Fruit fly (Drosophila melanogaster) whole organism, prepupa: ENCODE data around the gene iPLA2-VIA.

Experiments
- Blimp-1 ChIP-seq: fragments of 200-800 bp; sonication (Bioruptor generic); optimal IDR thresholded peaks from 3 replicates; lab custom pipeline; 2017; ENCODE audit warnings: missing biosample characterization, missing genetic modification characterization, mild to moderate bottlenecking, moderate library complexity, missing genetic modification reagents
- CG11294 ChIP-seq: fragments of 200-800 bp; sonication (Bioruptor generic); IDR thresholded peaks from 2 replicates; pipeline ENCODE4 v1.3.6; 2022; ENCODE audit warnings: missing biosample characterization, missing genetic modification characterization
- CG11902 ChIP-seq: fragments of 200-800 bp; sonication (Bioruptor generic); optimal IDR thresholded peaks from 3 replicates; lab custom pipeline; 2016; ENCODE audit warnings: missing biosample characterization, missing genetic modification characterization
- CG15336 ChIP-seq: fragments of 200-800 bp; sonication (Bioruptor generic); IDR thresholded peaks from 2 replicates; pipeline ENCODE4 v1.3.6; 2022; ENCODE audit warnings: missing biosample characterization, missing genetic modification characterization
- CG1621 ChIP-seq: fragments of 200-800 bp; sonication (Bioruptor generic); optimal IDR thresholded peaks from 3 replicates; lab custom pipeline; 2018; ENCODE audit warnings: missing biosample characterization, mild to moderate bottlenecking, missing genetic modification characterization
- CG16779 ChIP-seq: fragments of 200-800 bp; sonication (Bioruptor generic); optimal IDR thresholded peaks from 3 replicates; lab custom pipeline; 2017; ENCODE audit warnings: missing biosample characterization, mild to moderate bottlenecking, missing genetic modification characterization
- CG32006 ChIP-seq: fragments of 200-800 bp; sonication (Bioruptor generic); optimal IDR thresholded peaks from 3 replicates; lab custom pipeline; 2017; ENCODE audit warnings: missing biosample characterization, mild to moderate bottlenecking, missing genetic modification characterization
- CG3919 ChIP-seq: fragments of 200-800 bp; sonication (Bioruptor generic); optimal IDR thresholded peaks from 3 replicates; lab custom pipeline; 2016; ENCODE audit warnings: missing biosample characterization, missing genetic modification characterization
- CG4318 ChIP-seq: fragments of 200-800 bp; sonication (Bioruptor generic); optimal IDR thresholded peaks from 3 replicates; lab custom pipeline; 2017; ENCODE audit warnings: missing biosample characterization, mild to moderate bottlenecking, missing genetic modification characterization
- CG6163 ChIP-seq: fragments of 200-800 bp; sonication (Bioruptor generic); IDR thresholded peaks from 3 replicates; pipeline ENCODE4 v1.3.6; 2022; ENCODE audit warnings: missing biosample characterization, missing genetic modification characterization
- CG6276 ChIP-seq: fragments of 200-800 bp; sonication (Bioruptor generic); optimal IDR thresholded peaks from 2 replicates; lab custom pipeline; 2017; ENCODE audit warnings: missing biosample characterization, mild to moderate bottlenecking, missing genetic modification characterization
- CG8119 ChIP-seq: fragments of 200-800 bp; sonication (Bioruptor generic); IDR thresholded peaks from 3 replicates; pipeline ENCODE4 v1.3.6; 2022; ENCODE audit warnings: missing biosample characterization, missing genetic modification characterization
- CG8319 ChIP-seq: fragments of 200-800 bp; sonication (Bioruptor generic); optimal IDR thresholded peaks from 3 replicates; lab custom pipeline; 2016; ENCODE audit warnings: missing biosample characterization, missing genetic modification characterization
- Eip75B ChIP-seq: fragments of 200-800 bp; sonication (Bioruptor generic); optimal IDR thresholded peaks from 3 replicates; lab custom pipeline; 2016; ENCODE audit warnings: missing biosample characterization, missing genetic modification characterization
- Eip93F ChIP-seq: fragments of 200-800 bp; sonication (Bioruptor generic); optimal IDR thresholded peaks from 2 replicates; lab custom pipeline; 2016; ENCODE audit warnings: missing biosample characterization, mild to moderate bottlenecking, missing genetic modification characterization
- Ets21C ChIP-seq: fragments of 200-800 bp; sonication (Bioruptor generic); optimal IDR thresholded peaks from 3 replicates; lab custom pipeline; 2016; ENCODE audit warnings: missing biosample characterization, missing genetic modification characterization
- Hr38 ChIP-seq: sonication (Bioruptor generic); optimal IDR thresholded peaks from 2 replicates; lab custom pipeline; 2016; ENCODE audit warnings: missing biosample characterization, missing genetic modification characterization
- Hr39 ChIP-seq: fragments of 200-800 bp; sonication (Bioruptor generic); optimal IDR thresholded peaks from 2 replicates; lab custom pipeline; 2016; ENCODE audit warnings: missing biosample characterization, missing genetic modification characterization
- Lpt ChIP-seq: fragments of 200-800 bp; sonication (Bioruptor generic); optimal IDR thresholded peaks from 3 replicates; lab custom pipeline; 2016; ENCODE audit warnings: missing biosample characterization, missing genetic modification characterization
- Smox ChIP-seq: fragments of 200-800 bp; sonication (Bioruptor generic); optimal IDR thresholded peaks from 3 replicates; lab custom pipeline; 2016; ENCODE audit warnings: missing biosample characterization, missing genetic modification characterization
- Sox14 ChIP-seq: fragments of 200-800 bp; sonication (Bioruptor generic); optimal IDR thresholded peaks from 3 replicates; lab custom pipeline; 2016; ENCODE audit warnings: missing biosample characterization, missing genetic modification characterization
- achi ChIP-seq: fragments of 200-800 bp; sonication (Bioruptor generic); optimal IDR thresholded peaks from 3 replicates; lab custom pipeline; 2016; ENCODE audit warnings: missing biosample characterization, missing genetic modification characterization
- acj6 ChIP-seq: fragments of 200-800 bp; sonication (Bioruptor generic); optimal IDR thresholded peaks from 3 replicates; lab custom pipeline; 2016; ENCODE audit warnings: missing biosample characterization, missing genetic modification characterization
- cyc ChIP-seq: fragments of 200-800 bp; sonication (Bioruptor generic); optimal IDR thresholded peaks from 3 replicates; lab custom pipeline; 2016; ENCODE audit warnings: missing biosample characterization, missing genetic modification characterization
- dac ChIP-seq: fragments of 200-800 bp; sonication (Bioruptor generic); optimal IDR thresholded peaks from 2 replicates; lab custom pipeline; 2017; ENCODE audit warnings: missing biosample characterization, mild to moderate bottlenecking, missing genetic modification characterization
- dsx ChIP-seq: fragments of 200-800 bp; optimal IDR thresholded peaks from 3 replicates; lab custom pipeline; 2019; ENCODE audit warnings: missing biosample characterization, mild to moderate bottlenecking, missing genetic modification characterization, moderate library complexity; ENCODE audit not compliant: poor library complexity, severe bottlenecking
- eg ChIP-seq: fragments of 200-800 bp; sonication (Bioruptor generic); IDR thresholded peaks from 3 replicates; pipeline ENCODE4 v1.3.6; 2022; ENCODE audit warnings: missing biosample characterization, missing genetic modification characterization
- esn ChIP-seq: fragments of 200-800 bp; sonication (Bioruptor generic); optimal IDR thresholded peaks from 2 replicates; lab custom pipeline; 2016; ENCODE audit warnings: missing biosample characterization, mild to moderate bottlenecking, missing genetic modification characterization, moderate library complexity
- fd59A ChIP-seq: fragments of 200-800 bp; sonication (Bioruptor generic); optimal IDR thresholded peaks from 2 replicates; lab custom pipeline; 2017; ENCODE audit warnings: missing biosample characterization, mild to moderate bottlenecking, missing genetic modification characterization, missing genetic modification reagents
- fd85E ChIP-seq: fragments of 200-800 bp; sonication (Bioruptor generic); optimal IDR thresholded peaks from 3 replicates; lab custom pipeline; 2016; ENCODE audit warnings: missing biosample characterization, missing genetic modification characterization
- fkh ChIP-seq: fragments of 200-800 bp; sonication (Bioruptor generic); optimal IDR thresholded peaks from 3 replicates; lab custom pipeline; 2017; ENCODE audit warnings: missing biosample characterization, mild to moderate bottlenecking, missing genetic modification characterization, moderate library complexity
- lz ChIP-seq: fragments of 200-800 bp; sonication (Bioruptor generic); optimal IDR thresholded peaks from 3 replicates; lab custom pipeline; 2016; ENCODE audit warnings: missing biosample characterization, missing genetic modification characterization
- salr ChIP-seq, 2 experiments: fragments of 200-800 bp; sonication (Bioruptor generic); optimal IDR thresholded peaks; 3 replicates each; lab custom pipeline; 2016 to 2018; ENCODE audit warnings: missing biosample characterization in 2 of 2, missing genetic modification characterization in 2 of 2, mild to moderate bottlenecking in 1 of 2
- ss ChIP-seq, 2 experiments: fragments of 200-800 bp; sonication (Bioruptor generic); optimal IDR thresholded peaks; 2 replicates in 1 of 2; 3 replicates in 1 of 2; lab custom pipeline; 2017 to 2018; ENCODE audit warnings: mild to moderate bottlenecking in 2 of 2, missing biosample characterization in 2 of 2, missing genetic modification characterization in 2 of 2, moderate library complexity in 1 of 2

The iPLA2-VIA gene

dm6 chr3L:9814621-9815020, 49.5 kb downstream of the iPLA2-VIA start:
- TF ChIP-seq CG16779 (tag; lab: Kevin White, UChicago): no peak
- TF ChIP-seq Hr39 (GFP tag; lab: Kevin White, UChicago): no peak
- no peak for TF ChIP-seq lz (GFP tag; lab: Kevin White, UChicago)
- TF ChIP-seq eg (GFP tag; lab: Robert Waterston, UW): peak; percentile 84
- no peak for TF ChIP-seq CG32006 (GFP tag; lab: Kevin White, UChicago)
- TF ChIP-seq CG4318 (GFP tag; lab: Kevin White, UChicago): no peak
- no peak for TF ChIP-seq Sox14 (GFP tag; lab: Kevin White, UChicago)
- TF ChIP-seq CG11902: no peak
- no peak for TF ChIP-seq achi (GFP tag; lab: Kevin White, UChicago)
- TF ChIP-seq CG6163 (GFP tag; lab: Robert Waterston, UW): 0 out of 3 replicates have a peak, but pooled peaks have one; percentile 26
- TF ChIP-seq CG8319 (GFP tag; lab: Kevin White, UChicago): no peak
- TF ChIP-seq esn: no peak
- no peak for TF ChIP-seq CG1621 (tag; lab: Kevin White, UChicago)
- TF ChIP-seq fd85E: no peak
- TF ChIP-seq Eip93F (GFP tag; lab: Kevin White, UChicago): no peak
- peak; percentile 52; the same call in 1 of the 2 replicates for TF ChIP-seq CG15336 (GFP tag; lab: Robert Waterston, UW)
- no peak for TF ChIP-seq fd59A
- no peak for TF ChIP-seq fkh (GFP tag; lab: Kevin White, UChicago)
- TF ChIP-seq CG3919 (GFP tag; lab: Kevin White, UChicago): no peak
- peak; percentile 2 for TF ChIP-seq CG6276
- TF ChIP-seq Lpt: peak; percentile 17
- no peak for TF ChIP-seq Ets21C
- TF ChIP-seq acj6 (GFP tag; lab: Kevin White, UChicago): no peak
- TF ChIP-seq Smox (GFP tag; lab: Kevin White, UChicago): no peak
- no peak for TF ChIP-seq salr (GFP tag; optimal IDR thresholded peaks at IDR 0.05; lab: Kevin White, UChicago)
- TF ChIP-seq Blimp-1 (GFP tag; lab: Kevin White, UChicago): no peak
- TF ChIP-seq ss (GFP tag; optimal IDR thresholded peaks at IDR 0.05; lab: Kevin White, UChicago): no peak
- no peak for TF ChIP-seq dac
- no peak for TF ChIP-seq Hr38 (GFP tag; lab: Kevin White, UChicago)
- TF ChIP-seq CG8119 (GFP tag; lab: Robert Waterston, UW): peak; percentile 47

- no peak for TF ChIP-seq Smox (GFP tag; lab: Kevin White, UChicago)
- TF ChIP-seq CG11294 (GFP tag; lab: Robert Waterston, UW): no peak
- TF ChIP-seq fd85E: no peak
- TF ChIP-seq eg (GFP tag; lab: Robert Waterston, UW): no peak
- TF ChIP-seq dsx (GFP tag; lab: Kevin White, UChicago): no peak
- no peak for TF ChIP-seq Eip75B (GFP tag; lab: Kevin White, UChicago)
- no peak for TF ChIP-seq ss (GFP tag; optimal IDR thresholded peaks at IDR 0.05; lab: Kevin White, UChicago)
- TF ChIP-seq cyc: no peak
These were observed 50.7 kb downstream of the iPLA2-VIA start, which contains the start of gene CG43897 for dm6 chr3L:9813345-9813897. Gene CG43897, plus strand, starts transcription at chr3L:9813847.
